In the genomic region with DNA sequence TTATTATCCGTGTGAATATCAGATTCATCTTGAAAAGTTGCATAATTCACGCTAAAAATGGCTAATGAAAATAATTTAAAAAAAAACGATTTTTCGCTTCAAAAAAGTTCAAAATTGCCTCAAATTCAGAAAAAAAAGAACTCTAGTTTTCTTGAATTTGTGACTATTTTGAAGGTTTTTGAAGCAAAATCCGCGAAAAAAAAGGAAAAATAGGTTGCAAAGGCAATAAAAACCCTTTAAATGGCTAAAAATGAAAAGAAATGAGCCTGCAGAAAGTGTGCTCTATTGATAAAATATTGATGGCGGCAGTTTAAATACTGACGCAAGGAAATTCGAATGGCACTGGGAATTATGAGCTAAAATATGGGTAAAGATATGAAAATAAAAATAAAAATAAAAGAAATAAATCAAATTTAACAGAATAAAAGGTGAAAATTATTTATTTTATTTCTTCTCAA, we compare ENCODE assay signal across 4 worm cellular contexts.
TF ChIP-seq lines count a peak whose summit lies in the region.

A gene (minus strand): TSS at position 51 of the 458 bp plus-strand sequence.

TF ChIP-seq in whole organism, L1 larva, 84 proteins besides CTCF, POLR2A, EP300 and RAD21 (continued from another document and continues in another):
- TF ChIP-seq mdl-1 (tag; optimal IDR thresholded peaks at IDR 0.05; lab: Kevin White, UChicago) (no peak), elt-2 (tag; optimal IDR thresholded peaks at IDR 0.05; lab: Kevin White, UChicago) (no peak), ces-1 (GFP tag; optimal IDR thresholded peaks at IDR 0.05; lab: Kevin White, UChicago) (no peak), tbx-2 (tag; optimal IDR thresholded peaks at IDR 0.05; lab: Kevin White, UChicago) (no peak), egl-27 (tag; optimal IDR thresholded peaks at IDR 0.05; lab: Kevin White, UChicago) (no peak), unc-86 (tag; optimal IDR thresholded peaks at IDR 0.05; lab: Kevin White, UChicago) (no peak), lir-3 (tag; optimal IDR thresholded peaks at IDR 0.05; lab: Kevin White, UChicago; ENCODE audit: poor library complexity) (no peak), lin-39 (tag; optimal IDR thresholded peaks at IDR 0.05; lab: Kevin White, UChicago) (no peak), mab-9 (GFP tag; IDR thresholded peaks at IDR 0.05; lab: Robert Waterston, UW) (no peak), lin-15B (tag; optimal IDR thresholded peaks at IDR 0.05; lab: Kevin White, UChicago) (peak; percentile 53), aly-2 (tag; optimal IDR thresholded peaks at IDR 0.05; lab: Kevin White, UChicago) (no peak), nhr-28 (tag; optimal IDR thresholded peaks at IDR 0.05; lab: Kevin White, UChicago) (no peak), egl-13 (tag; optimal IDR thresholded peaks at IDR 0.05; lab: Kevin White, UChicago) (no peak), unc-98 (GFP tag; IDR thresholded peaks at IDR 0.05; lab: Robert Waterston, UW) (no peak), nhr-85 (tag; lab: Kevin White, UChicago) (no peak), zip-4 (GFP tag; optimal IDR thresholded peaks at IDR 0.05; lab: Kevin White, UChicago) (no peak), efl-3 (GFP tag; optimal IDR thresholded peaks at IDR 0.05; lab: Kevin White, UChicago) (no peak), zag-1 (tag; optimal IDR thresholded peaks at IDR 0.05; lab: Kevin White, UChicago) (no peak), ceh-90 (tag; optimal IDR thresholded peaks at IDR 0.05; lab: Kevin White, UChicago) (no peak), skn-1 (tag; optimal IDR thresholded peaks at IDR 0.05; lab: Kevin White, UChicago) (peak; percentile 30), unc-130 (tag; optimal IDR thresholded peaks at IDR 0.05; lab: Kevin White, UChicago) (no peak), lin-13 (GFP tag; optimal IDR thresholded peaks at IDR 0.05; lab: Kevin White, UChicago) (peak; percentile 15), snu-23 (GFP tag; optimal IDR thresholded peaks at IDR 0.05; lab: Kevin White, UChicago) (no peak), nhr-11 (tag; optimal IDR thresholded peaks at IDR 0.05; lab: Kevin White, UChicago) (no peak), pag-3 (tag; optimal IDR thresholded peaks at IDR 0.05; lab: Kevin White, UChicago; ENCODE audit: borderline replicate concordance, insufficient read depth) (no peak), tlp-1 (tag; optimal IDR thresholded peaks at IDR 0.05; lab: Kevin White, UChicago) (no peak), lin-35 (GFP tag; optimal IDR thresholded peaks at IDR 0.05; lab: Kevin White, UChicago) (peak; percentile 86 to 94), snpc-4 (tag; optimal IDR thresholded peaks at IDR 0.05; lab: Kevin White, UChicago) (no peak), sup-37 (GFP tag; optimal IDR thresholded peaks at IDR 0.05; lab: Kevin White, UChicago) (no peak), nhr-71 (tag; optimal IDR thresholded peaks at IDR 0.05; lab: Kevin White, UChicago) (no peak), nhr-19 (GFP tag; conservative IDR thresholded peaks at IDR 0.05; lab: Robert Waterston, UW) (peak; percentile 24; the same call in 1 of the 2 replicates), unc-62 (GFP tag; optimal IDR thresholded peaks at IDR 0.05; lab: Kevin White, UChicago) (no peak), ceh-82 (tag; optimal IDR thresholded peaks at IDR 0.05; lab: Kevin White, UChicago) (peak in 1 of 3 experiments; percentile 11)

TF ChIP-seq in whole organism, L2 larva, 48 proteins besides CTCF, POLR2A, EP300 and RAD21 (continued from another document):
- TF ChIP-seq lin-39 (tag; optimal IDR thresholded peaks at IDR 0.05; lab: Kevin White, UChicago) (no peak), nhr-11 (tag; optimal IDR thresholded peaks at IDR 0.05; lab: Kevin White, UChicago) (no peak), ZK546.5 (tag; optimal IDR thresholded peaks at IDR 0.05; lab: Kevin White, UChicago) (no peak), nhr-25 (tag; optimal IDR thresholded peaks at IDR 0.05; lab: Kevin White, UChicago) (no peak), nhr-6 (tag; optimal IDR thresholded peaks at IDR 0.05; lab: Kevin White, UChicago) (no peak), sma-3 (GFP tag; optimal IDR thresholded peaks at IDR 0.05; lab: Kevin White, UChicago) (no peak), lin-11 (tag; optimal IDR thresholded peaks at IDR 0.05; lab: Kevin White, UChicago) (no peak), blmp-1 (tag; optimal IDR thresholded peaks at IDR 0.05; lab: Kevin White, UChicago; ENCODE audit: insufficient read depth) (no peak), unc-39 (tag; optimal IDR thresholded peaks at IDR 0.05; lab: Kevin White, UChicago) (no peak), unc-55 (GFP tag; optimal IDR thresholded peaks at IDR 0.05; lab: Kevin White, UChicago) (peak; percentile 61), gmeb-1 (tag; optimal IDR thresholded peaks at IDR 0.05; lab: Kevin White, UChicago) (peak; percentile 88), sma-9 (GFP tag; optimal IDR thresholded peaks at IDR 0.05; lab: Kevin White, UChicago) (no peak), sma-9 (tag; optimal IDR thresholded peaks at IDR 0.05; lab: Kevin White, UChicago) (no peak)
TF ChIP-seq in whole organism, L2 larva: peak in this region for 5.

TF ChIP-seq in whole organism, L4 larva, 104 proteins besides CTCF, POLR2A, EP300 and RAD21 (continued from another document):
- no peak for TF ChIP-seq F49E8.2 (tag; optimal IDR thresholded peaks at IDR 0.05; lab: Kevin White, UChicago; ENCODE audit: borderline replicate concordance)
- no peak for TF ChIP-seq mep-1 (tag; optimal IDR thresholded peaks at IDR 0.05; lab: Kevin White, UChicago)

TF ChIP-seq in whole organism, young adult, 124 proteins besides CTCF, POLR2A, EP300 and RAD21 (continued from another document):
- TF ChIP-seq bed-1 (GFP tag; IDR thresholded peaks at IDR 0.05; lab: Robert Waterston, UW): no peak
- TF ChIP-seq athp-1 (tag; optimal IDR thresholded peaks at IDR 0.05; lab: Kevin White, UChicago): peak; percentile 62
- TF ChIP-seq F10E7.11 (tag; optimal IDR thresholded peaks at IDR 0.05; lab: Kevin White, UChicago): no peak
- TF ChIP-seq ztf-3 (GFP tag; optimal IDR thresholded peaks at IDR 0.05; lab: Kevin White, UChicago): no peak
- TF ChIP-seq hlh-26 (GFP tag; conservative IDR thresholded peaks at IDR 0.05; lab: Robert Waterston, UW): no peak
- TF ChIP-seq madf-6 (GFP tag; IDR thresholded peaks at IDR 0.05; lab: Robert Waterston, UW): no peak
- no peak for TF ChIP-seq dpff-1 (tag; optimal IDR thresholded peaks at IDR 0.05; lab: Kevin White, UChicago)
- TF ChIP-seq hsf-1 (GFP tag; IDR thresholded peaks at IDR 0.05; lab: Robert Waterston, UW): no peak
- no peak for TF ChIP-seq ceh-91 (GFP tag; IDR thresholded peaks at IDR 0.05; lab: Robert Waterston, UW)
- no peak for TF ChIP-seq nhr-27 (tag; optimal IDR thresholded peaks at IDR 0.05; lab: Kevin White, UChicago)
- TF ChIP-seq attf-5 (GFP tag; optimal IDR thresholded peaks at IDR 0.05; lab: Kevin White, UChicago): no peak
- TF ChIP-seq T07F8.4 (tag; optimal IDR thresholded peaks at IDR 0.05; lab: Kevin White, UChicago): no peak
- TF ChIP-seq madf-8 (GFP tag; conservative IDR thresholded peaks at IDR 0.05; lab: Robert Waterston, UW): no peak
- no peak for TF ChIP-seq akir-1 (GFP tag; optimal IDR thresholded peaks at IDR 0.05; lab: Kevin White, UChicago)
- no peak for TF ChIP-seq somi-1 (GFP tag; optimal IDR thresholded peaks at IDR 0.05; lab: Kevin White, UChicago)
- no peak for TF ChIP-seq ztf-25 (GFP tag; IDR thresholded peaks at IDR 0.05; lab: Robert Waterston, UW)
- no peak for TF ChIP-seq nfyb-1 (GFP tag; IDR thresholded peaks at IDR 0.05; lab: Robert Waterston, UW)
- TF ChIP-seq F23B12.7 (tag; optimal IDR thresholded peaks at IDR 0.05; lab: Kevin White, UChicago; ENCODE audit: insufficient read depth): no peak
- TF ChIP-seq hrde-1 (tag; optimal IDR thresholded peaks at IDR 0.05; lab: Kevin White, UChicago; ENCODE audit: borderline replicate concordance): no peak
- no peak for TF ChIP-seq ZK185.1 (tag; optimal IDR thresholded peaks at IDR 0.05; lab: Kevin White, UChicago; ENCODE audit: poor library complexity, severe bottlenecking)
